Fruit fly (Drosophila melanogaster): ENCODE measurements around the gene CG11498.

Gene CG11498

dm6 chr3R:30170671-30171667 lies 10.7 kb upstream of the CG11498 start, which contains the start of gene Rsod (continued):
- TF ChIP-seq Pdp1 (GFP tag; optimal IDR thresholded peaks at IDR 0.05): peak in 1 of 2 experiments; percentile 32
- TF ChIP-seq CG3838 (GFP tag; optimal IDR thresholded peaks at IDR 0.05): no peak
- peak; percentile 37 for TF ChIP-seq ftz-f1 (GFP tag; optimal IDR thresholded peaks at IDR 0.05)
- TF ChIP-seq CG32767 (GFP tag; IDR thresholded peaks at IDR 0.05): peak; percentile 38; the same call in 1 of the 2 replicates
- TF ChIP-seq D19B (GFP tag; optimal IDR thresholded peaks at IDR 0.05): no peak
- no peak for TF ChIP-seq gfzf (GFP tag; optimal IDR thresholded peaks at IDR 0.05)
- no peak for TF ChIP-seq CG6813 (GFP tag; optimal IDR thresholded peaks at IDR 0.05)
- TF ChIP-seq sima (GFP tag; optimal IDR thresholded peaks at IDR 0.05): no peak
- TF ChIP-seq CHES-1-like (GFP tag; optimal IDR thresholded peaks at IDR 0.05): no peak
- TF ChIP-seq lab (GFP tag; optimal IDR thresholded peaks at IDR 0.05): peak; percentile 54
- TF ChIP-seq CG10959 (GFP tag; IDR thresholded peaks at IDR 0.05): peak; percentile 50; the same call in 1 of the 2 replicates
- TF ChIP-seq sim (GFP tag; IDR thresholded peaks at IDR 0.05): peak; percentile 41
- TF ChIP-seq tll (GFP tag; optimal IDR thresholded peaks at IDR 0.05): no peak
- no peak for TF ChIP-seq CG8765 (GFP tag; IDR thresholded peaks at IDR 0.05)
- TF ChIP-seq grau (tag; optimal IDR thresholded peaks at IDR 0.05): peak; percentile 43
- peak; percentile 47 for TF ChIP-seq Hsf (GFP tag; optimal IDR thresholded peaks at IDR 0.05)
- TF ChIP-seq CG8478 (optimal IDR thresholded peaks at IDR 0.05): no peak
- TF ChIP-seq Stat92E (GFP tag; optimal IDR thresholded peaks at IDR 0.05): peak in 1 of 3 experiments; percentile 73
- TF ChIP-seq Blimp-1 (GFP tag; optimal IDR thresholded peaks at IDR 0.05): peak; percentile 99
- no peak for TF ChIP-seq bigmax (GFP tag; optimal IDR thresholded peaks at IDR 0.05)
- TF ChIP-seq Bgb (GFP tag; IDR thresholded peaks at IDR 0.05; ENCODE audit: partially characterized antibody): no peak
- peak in 1 of 2 experiments; percentile 27 for TF ChIP-seq Hr78 (GFP tag; optimal IDR thresholded peaks at IDR 0.05)
- TF ChIP-seq pum (GFP tag; optimal IDR thresholded peaks at IDR 0.05): no peak
- TF ChIP-seq sqz (GFP tag; optimal IDR thresholded peaks at IDR 0.05): peak; percentile 39
- TF ChIP-seq jigr1 (GFP tag; IDR thresholded peaks at IDR 0.05): 0 out of 3 replicates have a peak, but pooled peaks have one; percentile 38
- no peak for TF ChIP-seq CG8089 (GFP tag; optimal IDR thresholded peaks at IDR 0.05)
- no peak for TF ChIP-seq YL-1 (GFP tag; optimal IDR thresholded peaks at IDR 0.05)
- no peak for TF ChIP-seq cad (GFP tag; optimal IDR thresholded peaks at IDR 0.05)
- peak; percentile 92 for TF ChIP-seq vvl (GFP tag; IDR thresholded peaks at IDR 0.05)
- TF ChIP-seq MTF-1 (GFP tag; optimal IDR thresholded peaks at IDR 0.05; ENCODE audit: borderline replicate concordance): no peak
- TF ChIP-seq Hey (tag; optimal IDR thresholded peaks at IDR 0.05): no peak
- TF ChIP-seq CG43689 (GFP tag; IDR thresholded peaks at IDR 0.05): 0 out of 2 replicates have a peak, but pooled peaks have one; percentile 42
- TF ChIP-seq zen2 (GFP tag; IDR thresholded peaks at IDR 0.05; ENCODE audit: partially characterized antibody): no peak
- no peak for TF ChIP-seq hth (optimal IDR thresholded peaks at IDR 0.05)
- peak; percentile 42; the same call in 1 of the 2 replicates for TF ChIP-seq chm (GFP tag; IDR thresholded peaks at IDR 0.05)
- no peak for TF ChIP-seq da (GFP tag; optimal IDR thresholded peaks at IDR 0.05)
- TF ChIP-seq Optix (GFP tag; IDR thresholded peaks at IDR 0.05): peak; percentile 56
- TF ChIP-seq wor (GFP tag; IDR thresholded peaks at IDR 0.05): peak; percentile 28; the same call in 1 of the 2 replicates
- TF ChIP-seq kni (GFP tag; optimal IDR thresholded peaks at IDR 0.05): peak; percentile 31
- TF ChIP-seq dmrt11E (tag; optimal IDR thresholded peaks at IDR 0.05): peak; percentile 41
- TF ChIP-seq pnt (GFP tag; optimal IDR thresholded peaks at IDR 0.05): peak; percentile 28
- no peak for TF ChIP-seq tup (GFP tag; optimal IDR thresholded peaks at IDR 0.05)
- no peak for TF ChIP-seq Nf-YC (tag; optimal IDR thresholded peaks at IDR 0.05)
- peak; percentile 59; the same call in 2 of the 3 replicates for TF ChIP-seq CG11695 (GFP tag; IDR thresholded peaks at IDR 0.05)
- no peak for TF ChIP-seq CG8944 (GFP tag; optimal IDR thresholded peaks at IDR 0.05)
- TF ChIP-seq lola (GFP tag; optimal IDR thresholded peaks at IDR 0.05): peak in 1 of 3 experiments; percentile 43
- no peak for TF ChIP-seq vnd (GFP tag; IDR thresholded peaks at IDR 0.05; ENCODE audit: partially characterized antibody)
